Fruit fly (Drosophila melanogaster): ENCODE results near the gene cDIP.
A peak's percentile ranks its signal among the peaks of the same experiment; 100 is the strongest.

Gene cDIP

DNA sequence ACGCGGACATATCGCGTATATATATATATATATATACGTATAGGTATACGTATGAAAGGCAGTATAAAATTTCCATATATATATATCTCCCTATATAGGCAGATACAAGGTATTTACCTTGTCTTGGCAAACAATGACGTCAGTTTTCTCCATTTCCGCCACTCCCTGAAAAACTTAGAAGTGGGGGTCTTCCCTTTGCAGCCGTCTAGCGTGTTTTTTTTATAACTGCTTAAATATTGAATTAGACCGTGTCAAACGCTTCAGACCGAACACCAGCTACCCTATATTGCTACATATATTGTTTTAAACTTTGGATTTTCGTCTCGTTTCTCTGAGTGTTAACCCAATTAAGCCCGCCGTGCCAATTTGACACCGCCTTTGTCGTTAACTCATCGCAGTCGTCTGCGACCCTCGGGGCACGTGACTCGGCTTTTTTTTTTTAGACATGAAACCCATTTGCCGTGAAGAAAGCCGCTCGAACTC, 15.8 kb upstream of the cDIP start (continued):
- TF ChIP-seq run (tag; optimal IDR thresholded peaks at IDR 0.05): no peak
- no peak for TF ChIP-seq CHES-1-like (GFP tag; optimal IDR thresholded peaks at IDR 0.05)
- TF ChIP-seq odd (GFP tag; optimal IDR thresholded peaks at IDR 0.05): peak; percentile 5
- peak; percentile 11 for TF ChIP-seq CG15514 (GFP tag; optimal IDR thresholded peaks at IDR 0.05)
- TF ChIP-seq CG8281 (tag; optimal IDR thresholded peaks at IDR 0.05): no peak
- TF ChIP-seq Camta (GFP tag; optimal IDR thresholded peaks at IDR 0.05): no peak
- TF ChIP-seq HLHmδ (GFP tag; optimal IDR thresholded peaks at IDR 0.05): no peak
- TF ChIP-seq lab (GFP tag; optimal IDR thresholded peaks at IDR 0.05): peak; percentile 77
- no peak for TF ChIP-seq prd (optimal IDR thresholded peaks at IDR 0.05)
- TF ChIP-seq prd (GFP tag; IDR thresholded peaks at IDR 0.05): no peak; the same call in 2 of the 3 replicates
- peak; percentile 42 for TF ChIP-seq CG6854 (GFP tag; optimal IDR thresholded peaks at IDR 0.05)
- peak; percentile 33 for TF ChIP-seq gem (tag; optimal IDR thresholded peaks at IDR 0.05)
- no peak for TF ChIP-seq ab (GFP tag; optimal IDR thresholded peaks at IDR 0.05)
- TF ChIP-seq sisA (GFP tag; IDR thresholded peaks at IDR 0.05): peak; percentile 35; the same call in 1 of the 2 replicates
- TF ChIP-seq lbe (GFP tag; optimal IDR thresholded peaks at IDR 0.05): no peak
- TF ChIP-seq CG14710 (tag; optimal IDR thresholded peaks at IDR 0.05): peak; percentile 27
- no peak for TF ChIP-seq ERR (GFP tag; optimal IDR thresholded peaks at IDR 0.05)
- peak; percentile 35 for TF ChIP-seq ATbp (GFP tag; optimal IDR thresholded peaks at IDR 0.05)
- TF ChIP-seq sqz (GFP tag; optimal IDR thresholded peaks at IDR 0.05): peak; percentile 26
- TF ChIP-seq CG17385 (GFP tag; optimal IDR thresholded peaks at IDR 0.05): peak; percentile 14
- TF ChIP-seq cwo (GFP tag; optimal IDR thresholded peaks at IDR 0.05): peak; percentile 67
- peak; percentile 44 for TF ChIP-seq CG18619 (GFP tag; optimal IDR thresholded peaks at IDR 0.05)
- no peak for TF ChIP-seq CG9817 (tag; optimal IDR thresholded peaks at IDR 0.05)
- no peak for TF ChIP-seq pb (GFP tag; optimal IDR thresholded peaks at IDR 0.05)
- peak in 1 of 2 experiments; percentile 3 for TF ChIP-seq Hr51 (GFP tag; optimal IDR thresholded peaks at IDR 0.05)
- no peak for TF ChIP-seq shn (GFP tag; optimal IDR thresholded peaks at IDR 0.05)
- TF ChIP-seq CG6689 (GFP tag; IDR thresholded peaks at IDR 0.05): 0 out of 2 replicates have a peak, but pooled peaks have one; percentile 8
- TF ChIP-seq Awh (GFP tag; IDR thresholded peaks at IDR 0.05): peak; percentile 50; the same call in 1 of the 2 replicates
- peak; percentile 24 for TF ChIP-seq CG10209 (GFP tag; optimal IDR thresholded peaks at IDR 0.05)
- TF ChIP-seq danr (GFP tag; IDR thresholded peaks at IDR 0.05): peak; percentile 38; the same call in 1 of the 2 replicates
- TF ChIP-seq CG13424 (tag; optimal IDR thresholded peaks at IDR 0.05): no peak
- TF ChIP-seq CG2678 (tag; optimal IDR thresholded peaks at IDR 0.05): peak; percentile 63
- TF ChIP-seq E2f1 (GFP tag; IDR thresholded peaks at IDR 0.05): no peak
- no peak for TF ChIP-seq CG8924 (tag; optimal IDR thresholded peaks at IDR 0.05)
- TF ChIP-seq unc-4 (GFP tag; IDR thresholded peaks at IDR 0.05; ENCODE audit: partially characterized antibody): no peak
- TF ChIP-seq disco-r (GFP tag; optimal IDR thresholded peaks at IDR 0.05): no peak
- TF ChIP-seq Xrp1 (GFP tag; IDR thresholded peaks at IDR 0.05): 0 out of 2 replicates have a peak, but pooled peaks have one; percentile 6
- peak; percentile 21 for TF ChIP-seq CG15601 (tag; optimal IDR thresholded peaks at IDR 0.05)
- TF ChIP-seq CG8388 (GFP tag; optimal IDR thresholded peaks at IDR 0.05): peak; percentile 14
- no peak for TF ChIP-seq CG12236 (GFP tag; optimal IDR thresholded peaks at IDR 0.05)
- peak; percentile 17 for TF ChIP-seq sd (tag; optimal IDR thresholded peaks at IDR 0.05)
- TF ChIP-seq dm (GFP tag; optimal IDR thresholded peaks at IDR 0.05): no peak
- TF ChIP-seq kay (GFP tag; optimal IDR thresholded peaks at IDR 0.05): no peak
- no peak for TF ChIP-seq Scr (GFP tag; IDR thresholded peaks at IDR 0.05; ENCODE audit: partially characterized antibody)
- peak; percentile 66 for TF ChIP-seq BtbVII (GFP tag; optimal IDR thresholded peaks at IDR 0.05)
- no peak for TF ChIP-seq Max (GFP tag; optimal IDR thresholded peaks at IDR 0.05)
- TF ChIP-seq CG12071 (GFP tag; optimal IDR thresholded peaks at IDR 0.05): peak; percentile 57
- TF ChIP-seq HHEX (GFP tag; optimal IDR thresholded peaks at IDR 0.05): peak; percentile 37
- no peak for TF ChIP-seq eyg (GFP tag; optimal IDR thresholded peaks at IDR 0.05)

All from whole organism, embryonic.